Worm (Caenorhabditis elegans): Measurements from ENCODE around the gene T10H4.4.

DNA sequence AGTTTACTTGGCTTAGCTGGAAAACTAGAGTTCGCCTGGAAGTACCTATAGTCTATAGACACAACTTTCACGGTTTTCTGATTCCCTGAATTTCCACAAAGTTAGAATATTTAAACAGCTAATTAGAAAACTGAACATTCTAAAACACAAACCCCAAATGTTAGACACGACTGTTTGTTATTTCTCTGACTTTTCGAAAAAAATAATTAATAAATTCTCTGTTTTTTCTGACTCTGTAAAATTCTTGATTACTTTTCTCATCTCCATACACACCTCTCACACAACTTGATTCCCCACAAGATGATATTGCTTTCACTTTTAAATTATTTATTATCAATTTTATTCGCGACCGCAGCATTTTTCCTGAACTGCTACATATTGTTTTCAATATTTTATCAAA is 18.6 kb downstream of the T10H4.4 start, which contains the start of gene srbc-75:
- no peak for TF ChIP-seq sptf-1 (tag; optimal IDR thresholded peaks at IDR 0.05)
- no peak for TF ChIP-seq unc-62 (GFP tag; optimal IDR thresholded peaks at IDR 0.05)
- TF ChIP-seq ztf-11 (tag; optimal IDR thresholded peaks at IDR 0.05) = no peak
- no peak for TF ChIP-seq pha-4 (tag; optimal IDR thresholded peaks at IDR 0.05)
- TF ChIP-seq lin-13 (tag; optimal IDR thresholded peaks at IDR 0.05) = no peak
- TF ChIP-seq elt-3 (tag; optimal IDR thresholded peaks at IDR 0.05) = no peak
- TF ChIP-seq ceh-83 (GFP tag; optimal IDR thresholded peaks at IDR 0.05) = no peak
